Fruit fly (Drosophila melanogaster): ENCODE results near the gene CG12684.
A peak's percentile ranks its signal among the peaks of the same experiment; 100 is the strongest.

The CG12684 gene

dm6 chrX:4615684-4616292, 44.1 kb upstream of the CG12684 start:
- no peak for TF ChIP-seq jigr1 (GFP tag; IDR thresholded peaks at IDR 0.05)
- TF ChIP-seq Doc2 (GFP tag; IDR thresholded peaks at IDR 0.05): no peak
- TF ChIP-seq CG17361 (GFP tag; IDR thresholded peaks at IDR 0.05): no peak
- no peak for TF ChIP-seq Myb (GFP tag; optimal IDR thresholded peaks at IDR 0.05)
- TF ChIP-seq gem (tag; optimal IDR thresholded peaks at IDR 0.05): peak; percentile 31
- no peak for TF ChIP-seq CG6272 (GFP tag; IDR thresholded peaks at IDR 0.05)
- TF ChIP-seq CG14441 (GFP tag; IDR thresholded peaks at IDR 0.05): 0 out of 2 replicates have a peak, but pooled peaks have one; percentile 43
- peak; percentile 3 for TF ChIP-seq dmrt99B (tag; optimal IDR thresholded peaks at IDR 0.05)
- no peak for TF ChIP-seq CG17328 (GFP tag; IDR thresholded peaks at IDR 0.05)
- TF ChIP-seq CG32772 (GFP tag; IDR thresholded peaks at IDR 0.05): 0 out of 2 replicates have a peak, but pooled peaks have one; percentile 20
- no peak for TF ChIP-seq CG7963 (GFP tag; IDR thresholded peaks at IDR 0.05; ENCODE audit: partially characterized antibody)
- TF ChIP-seq Drgx (GFP tag; IDR thresholded peaks at IDR 0.05): 0 out of 2 replicates have a peak, but pooled peaks have one; percentile 28
- TF ChIP-seq lbe (GFP tag; optimal IDR thresholded peaks at IDR 0.05): peak; percentile 26
- peak; percentile 26; the same call in 1 of the 3 replicates for TF ChIP-seq tgo (GFP tag; IDR thresholded peaks at IDR 0.05)
- peak; percentile 23; the same call in 1 of the 2 replicates for TF ChIP-seq Xrp1 (GFP tag; IDR thresholded peaks at IDR 0.05)
- TF ChIP-seq CG11504 (tag; optimal IDR thresholded peaks at IDR 0.05): peak; percentile 31
- peak; percentile 1 for TF ChIP-seq Sox102F (GFP tag; optimal IDR thresholded peaks at IDR 0.05)
- TF ChIP-seq cg (GFP tag; optimal IDR thresholded peaks at IDR 0.05): peak; percentile 2
- peak; percentile 10 for TF ChIP-seq CG7839 (tag; optimal IDR thresholded peaks at IDR 0.05)

dm6 chrX:4614945-4615344, 43.2 kb upstream of the CG12684 start:
- TF ChIP-seq CG6689 (GFP tag; IDR thresholded peaks at IDR 0.05): 0 out of 2 replicates have a peak, but pooled peaks have one; percentile 15
- TF ChIP-seq sens-2 (GFP tag; IDR thresholded peaks at IDR 0.05): no peak
- TF ChIP-seq CrebB (tag; optimal IDR thresholded peaks at IDR 0.05): no peak
- TF ChIP-seq CG9797 (GFP tag; optimal IDR thresholded peaks at IDR 0.05): no peak
- TF ChIP-seq cato (GFP tag; optimal IDR thresholded peaks at IDR 0.05; ENCODE audit: borderline replicate concordance): no peak
- no peak for TF ChIP-seq CG17328 (GFP tag; IDR thresholded peaks at IDR 0.05)
- no peak for TF ChIP-seq CG13123 (GFP tag; optimal IDR thresholded peaks at IDR 0.05)
- peak; percentile 0 for TF ChIP-seq gem (tag; optimal IDR thresholded peaks at IDR 0.05)
- no peak for TF ChIP-seq CG4707 (GFP tag; optimal IDR thresholded peaks at IDR 0.05)
- TF ChIP-seq prd (optimal IDR thresholded peaks at IDR 0.05): no peak
- peak; percentile 44; the same call in 1 of the 3 replicates for TF ChIP-seq prd (GFP tag; IDR thresholded peaks at IDR 0.05)
- no peak for TF ChIP-seq Side (GFP tag; optimal IDR thresholded peaks at IDR 0.05)
- TF ChIP-seq CG1603 (tag; optimal IDR thresholded peaks at IDR 0.05): peak; percentile 29
- TF ChIP-seq twi (tag; optimal IDR thresholded peaks at IDR 0.05): no peak
- no peak for TF ChIP-seq CG2875 (GFP tag; optimal IDR thresholded peaks at IDR 0.05)
- no peak for TF ChIP-seq Trl (optimal IDR thresholded peaks at IDR 0.05)
- TF ChIP-seq Trl (GFP tag; optimal IDR thresholded peaks at IDR 0.05): no peak
- TF ChIP-seq vvl (GFP tag; IDR thresholded peaks at IDR 0.05): no peak
- TF ChIP-seq slbo (GFP tag; IDR thresholded peaks at IDR 0.05): 0 out of 2 replicates have a peak, but pooled peaks have one; percentile 11
- no peak for TF ChIP-seq CG14860 (GFP tag; IDR thresholded peaks at IDR 0.05; ENCODE audit: partially characterized antibody)
- no peak for TF ChIP-seq Ravus (GFP tag; IDR thresholded peaks at IDR 0.05)
- 0 out of 2 replicates have a peak, but pooled peaks have one; percentile 20 for TF ChIP-seq Ada2b (GFP tag; IDR thresholded peaks at IDR 0.05)
- TF ChIP-seq CG33557 (GFP tag; optimal IDR thresholded peaks at IDR 0.05): no peak
- TF ChIP-seq Rfx (GFP tag; IDR thresholded peaks at IDR 0.05): 0 out of 2 replicates have a peak, but pooled peaks have one; percentile 17
- no peak for TF ChIP-seq CG12155 (GFP tag; optimal IDR thresholded peaks at IDR 0.05)
- peak; percentile 52 for TF ChIP-seq crol (GFP tag; IDR thresholded peaks at IDR 0.05)
- TF ChIP-seq esg (GFP tag; conservative IDR thresholded peaks at IDR 0.05): 0 out of 2 replicates have a peak, but pooled peaks have one; percentile 6
- TF ChIP-seq CG15696 (tag; optimal IDR thresholded peaks at IDR 0.05): no peak
- TF ChIP-seq Med (GFP tag): peak; percentile 58
- no peak for TF ChIP-seq rib (GFP tag; IDR thresholded peaks at IDR 0.05)
- no peak for TF ChIP-seq pan (optimal IDR thresholded peaks at IDR 0.05)
- peak in 1 of 2 experiments; percentile 13 for TF ChIP-seq pan (GFP tag; optimal IDR thresholded peaks at IDR 0.05 in 1 of 2, IDR thresholded peaks at IDR 0.05 in 1 of 2)
- TF ChIP-seq CG6813 (GFP tag; optimal IDR thresholded peaks at IDR 0.05): no peak

Data from whole organism, embryonic.